Worm (Caenorhabditis elegans): Measurements from ENCODE around the gene T10C6.7.
"Not testable (repeated sequence)": the region's sequence is repeated elsewhere in the genome, so short reads cannot be mapped to it uniquely, and the experiment has no call there.

The T10C6.7 gene

ce11 chrV:16041412-16041811 lies 9.9 kb upstream of the T10C6.7 start:
- TF ChIP-seq F13H6.1 (tag; optimal IDR thresholded peaks at IDR 0.05) (no peak), mab-5 (tag; optimal IDR thresholded peaks at IDR 0.05) (no peak), nhr-6 (tag; optimal IDR thresholded peaks at IDR 0.05) (no peak), nhr-10 (tag; optimal IDR thresholded peaks at IDR 0.05) (no peak), lin-11 (tag; optimal IDR thresholded peaks at IDR 0.05) (no peak), lin-13 (GFP tag; optimal IDR thresholded peaks at IDR 0.05) (no peak), sem-4 (tag; optimal IDR thresholded peaks at IDR 0.05) (no peak)

ce11 chrV:16040140-16040827 lies 8.8 kb upstream of the T10C6.7 start, which contains the start of the genes his-4 and his-3:
TSS of gene his-4 (minus strand) at chrV:16040515.
TSS of gene his-3 (plus strand) at chrV:16040808.
- TF ChIP-seq nhr-25 (tag; optimal IDR thresholded peaks at IDR 0.05): peak; percentile 85
- peak; percentile 27 for TF ChIP-seq nhr-129 (tag; optimal IDR thresholded peaks at IDR 0.05)
- TF ChIP-seq lsy-2 (tag; optimal IDR thresholded peaks at IDR 0.05): peak in 1 of 2 experiments; percentile 38
- peak; percentile 24 for TF ChIP-seq lin-13 (GFP tag; optimal IDR thresholded peaks at IDR 0.05)
- peak; percentile 39 for TF ChIP-seq sma-3 (GFP tag; optimal IDR thresholded peaks at IDR 0.05)
- TF ChIP-seq fos-1 (tag; optimal IDR thresholded peaks at IDR 0.05): peak; percentile 49
- peak; percentile 52 for TF ChIP-seq nhr-6 (tag; optimal IDR thresholded peaks at IDR 0.05)
- TF ChIP-seq ceh-16 (tag; optimal IDR thresholded peaks at IDR 0.05): peak; percentile 95
- TF ChIP-seq F13H6.1 (tag; optimal IDR thresholded peaks at IDR 0.05): peak; percentile 27
- TF ChIP-seq sma-9 (GFP tag; optimal IDR thresholded peaks at IDR 0.05): peak; percentile 59
- TF ChIP-seq sma-9 (tag; optimal IDR thresholded peaks at IDR 0.05): not testable (repeated sequence)

- no peak for TF ChIP-seq R02D3.7 (tag; optimal IDR thresholded peaks at IDR 0.05)
- TF ChIP-seq ceh-82 (tag; optimal IDR thresholded peaks at IDR 0.05): no peak
- no peak for TF ChIP-seq unc-62 (GFP tag; optimal IDR thresholded peaks at IDR 0.05)
- no peak for TF ChIP-seq nhr-23 (tag; optimal IDR thresholded peaks at IDR 0.05)
These were observed 4.7 kb upstream of the T10C6.7 start, which contains the start of gene T10C6.10 for ce11 chrV:16036166-16036565. TSS of gene T10C6.10 (plus strand) at chrV:16036413.

- TF ChIP-seq ztf-11 (tag; optimal IDR thresholded peaks at IDR 0.05) (no peak), nhr-77 (tag; optimal IDR thresholded peaks at IDR 0.05) (no peak), ZK546.5 (tag; optimal IDR thresholded peaks at IDR 0.05) (no peak), egl-27 (tag; optimal IDR thresholded peaks at IDR 0.05) (no peak), nhr-25 (tag; optimal IDR thresholded peaks at IDR 0.05) (no peak), sma-9 (GFP tag; optimal IDR thresholded peaks at IDR 0.05) (no peak), sma-9 (tag; optimal IDR thresholded peaks at IDR 0.05) (no peak), nhr-129 (tag; optimal IDR thresholded peaks at IDR 0.05) (no peak), nhr-10 (tag; optimal IDR thresholded peaks at IDR 0.05) (no peak)
These were observed 2.0 kb upstream of the T10C6.7 start for ce11 chrV:16033491-16033890.

- no peak for TF ChIP-seq peb-1 (tag; optimal IDR thresholded peaks at IDR 0.05)
- TF ChIP-seq unc-39 (tag; optimal IDR thresholded peaks at IDR 0.05): no peak
- TF ChIP-seq crh-2 (tag; optimal IDR thresholded peaks at IDR 0.05): no peak
- TF ChIP-seq ztf-4 (tag; optimal IDR thresholded peaks at IDR 0.05): no peak
- TF ChIP-seq lin-13 (GFP tag; optimal IDR thresholded peaks at IDR 0.05): no peak
- TF ChIP-seq aly-2 (tag; optimal IDR thresholded peaks at IDR 0.05): no peak
- TF ChIP-seq ztf-11 (tag; optimal IDR thresholded peaks at IDR 0.05): no peak
- TF ChIP-seq lin-11 (tag; optimal IDR thresholded peaks at IDR 0.05): no peak
- no peak for TF ChIP-seq nhr-129 (tag; optimal IDR thresholded peaks at IDR 0.05)
- no peak for TF ChIP-seq nhr-77 (tag; optimal IDR thresholded peaks at IDR 0.05)
These were observed 1.2 kb upstream of the T10C6.7 start, which contains the start of gene T10C6.16 for ce11 chrV:16032761-16033160. TSS of gene T10C6.16 (minus strand) at chrV:16033005.

ce11 chrV:16029237-16029636 lies 2.3 kb downstream of the T10C6.7 start:
- no peak for TF ChIP-seq dmd-4 (tag; optimal IDR thresholded peaks at IDR 0.05)
- no peak for TF ChIP-seq nhr-23 (tag; optimal IDR thresholded peaks at IDR 0.05)
- no peak for TF ChIP-seq lsy-2 (tag; optimal IDR thresholded peaks at IDR 0.05)
- TF ChIP-seq sma-3 (GFP tag; optimal IDR thresholded peaks at IDR 0.05): no peak
- TF ChIP-seq egl-27 (tag; optimal IDR thresholded peaks at IDR 0.05): no peak
- no peak for TF ChIP-seq R02D3.7 (tag; optimal IDR thresholded peaks at IDR 0.05)
- no peak for TF ChIP-seq blmp-1 (tag; optimal IDR thresholded peaks at IDR 0.05; ENCODE audit: insufficient read depth)
- TF ChIP-seq sem-4 (tag; optimal IDR thresholded peaks at IDR 0.05): no peak
- TF ChIP-seq zag-1 (tag; optimal IDR thresholded peaks at IDR 0.05): no peak
- no peak for TF ChIP-seq skn-1 (tag; optimal IDR thresholded peaks at IDR 0.05)
- TF ChIP-seq unc-55 (GFP tag; optimal IDR thresholded peaks at IDR 0.05): no peak
- TF ChIP-seq C34F6.9 (tag; optimal IDR thresholded peaks at IDR 0.05): no peak
- TF ChIP-seq ceh-82 (tag; optimal IDR thresholded peaks at IDR 0.05): no peak
- no peak for TF ChIP-seq alr-1 (tag; optimal IDR thresholded peaks at IDR 0.05)
